Fruit fly (Drosophila melanogaster): Measurements from ENCODE around the gene CG10298.

Gene CG10298

dm6 chr3R:6352893-6353623, 10.3 kb downstream of the CG10298 start:
- TF ChIP-seq psq (optimal IDR thresholded peaks at IDR 0.05) (no peak), insv (optimal IDR thresholded peaks at IDR 0.05) (no peak), h (optimal IDR thresholded peaks at IDR 0.05) (no peak), Sin3A (optimal IDR thresholded peaks at IDR 0.05) (no peak), ttk (optimal IDR thresholded peaks at IDR 0.05) (no peak)

- TF ChIP-seq Sin3A (optimal IDR thresholded peaks at IDR 0.05) (no peak), psq (optimal IDR thresholded peaks at IDR 0.05) (no peak), h (optimal IDR thresholded peaks at IDR 0.05) (no peak), Myc (optimal IDR thresholded peaks at IDR 0.05) (no peak), insv (optimal IDR thresholded peaks at IDR 0.05) (no peak), ttk (optimal IDR thresholded peaks at IDR 0.05) (no peak)
These were observed 11.0 kb downstream of the CG10298 start for dm6 chr3R:6353624-6354352.

dm6 chr3R:6354408-6354807, 11.6 kb downstream of the CG10298 start:
- no peak for TF ChIP-seq Sin3A (optimal IDR thresholded peaks at IDR 0.05)
- TF ChIP-seq psq (optimal IDR thresholded peaks at IDR 0.05), result no peak
- no peak for TF ChIP-seq Myc (optimal IDR thresholded peaks at IDR 0.05)
- TF ChIP-seq ttk (optimal IDR thresholded peaks at IDR 0.05), result no peak
- TF ChIP-seq insv (optimal IDR thresholded peaks at IDR 0.05), result no peak
- TF ChIP-seq h (optimal IDR thresholded peaks at IDR 0.05), result no peak

DNA sequence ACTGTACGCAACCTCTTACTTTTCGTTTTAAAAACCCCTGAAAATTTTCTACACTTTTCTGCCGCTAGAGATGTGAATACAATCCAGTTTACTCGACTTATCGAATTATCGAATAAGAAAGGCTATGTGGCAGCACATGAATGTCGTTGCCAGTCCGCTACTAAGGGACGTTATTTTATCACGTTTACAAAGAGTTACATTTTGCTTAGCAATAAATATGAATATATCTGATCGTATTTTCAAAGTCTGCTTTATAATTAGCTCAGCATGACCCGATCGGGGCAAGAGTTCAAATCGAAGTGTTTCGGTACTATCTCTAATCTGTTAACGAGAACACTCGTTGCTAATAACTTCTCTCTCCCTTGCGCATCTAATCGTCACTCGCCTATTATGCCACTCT, 25.3 kb downstream of the CG10298 start, which contains the start of gene CG42724:
Gene CG42724, minus strand, starts transcription at position 189 of the 400 bp plus-strand sequence.
- TF ChIP-seq psq (optimal IDR thresholded peaks at IDR 0.05) (peak; percentile 18), insv (optimal IDR thresholded peaks at IDR 0.05) (no peak)

dm6 chr3R:6368550-6369238, 25.9 kb downstream of the CG10298 start, which contains the start of gene CG10286:
Gene CG10286, plus strand, starts transcription at chr3R:6368965.
- no peak for TF ChIP-seq h (optimal IDR thresholded peaks at IDR 0.05)
- no peak for TF ChIP-seq Sin3A (optimal IDR thresholded peaks at IDR 0.05)
- TF ChIP-seq psq (optimal IDR thresholded peaks at IDR 0.05), result no peak
- TF ChIP-seq insv (optimal IDR thresholded peaks at IDR 0.05), result no peak

dm6 chr3R:6373512-6374306, 30.9 kb downstream of the CG10298 start:
- TF ChIP-seq psq (optimal IDR thresholded peaks at IDR 0.05) (no peak), insv (optimal IDR thresholded peaks at IDR 0.05) (no peak), ttk (optimal IDR thresholded peaks at IDR 0.05) (no peak), h (optimal IDR thresholded peaks at IDR 0.05) (no peak)

DNA sequence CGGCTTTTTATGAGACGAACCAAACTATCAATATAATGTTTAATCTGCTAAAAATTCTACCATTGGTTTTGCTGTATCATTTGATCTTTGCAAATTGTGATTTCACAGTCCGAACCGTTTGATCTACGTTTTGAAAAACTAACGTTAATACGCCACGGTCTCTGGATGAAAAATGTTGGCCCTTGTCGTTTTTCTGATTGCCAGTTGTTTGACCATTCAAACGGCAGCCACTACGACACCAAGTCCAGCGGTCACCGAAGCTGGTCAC, 31.4 kb downstream of the CG10298 start, which contains the start of gene CG42564:
Gene CG42564, plus strand, starts transcription at position 169 of the 268 bp plus-strand sequence.
- TF ChIP-seq Sin3A (optimal IDR thresholded peaks at IDR 0.05) (no peak), psq (optimal IDR thresholded peaks at IDR 0.05) (no peak), ttk (optimal IDR thresholded peaks at IDR 0.05) (no peak), Myc (optimal IDR thresholded peaks at IDR 0.05) (no peak), h (optimal IDR thresholded peaks at IDR 0.05) (no peak), insv (optimal IDR thresholded peaks at IDR 0.05) (no peak)

dm6 chr3R:6375944-6376343, 33.1 kb downstream of the CG10298 start, which contains the start of gene CRAT:
Gene CRAT, minus strand, starts transcription at chr3R:6376044.
- TF ChIP-seq insv (optimal IDR thresholded peaks at IDR 0.05), result no peak
- no peak for TF ChIP-seq Myc (optimal IDR thresholded peaks at IDR 0.05)

DNA sequence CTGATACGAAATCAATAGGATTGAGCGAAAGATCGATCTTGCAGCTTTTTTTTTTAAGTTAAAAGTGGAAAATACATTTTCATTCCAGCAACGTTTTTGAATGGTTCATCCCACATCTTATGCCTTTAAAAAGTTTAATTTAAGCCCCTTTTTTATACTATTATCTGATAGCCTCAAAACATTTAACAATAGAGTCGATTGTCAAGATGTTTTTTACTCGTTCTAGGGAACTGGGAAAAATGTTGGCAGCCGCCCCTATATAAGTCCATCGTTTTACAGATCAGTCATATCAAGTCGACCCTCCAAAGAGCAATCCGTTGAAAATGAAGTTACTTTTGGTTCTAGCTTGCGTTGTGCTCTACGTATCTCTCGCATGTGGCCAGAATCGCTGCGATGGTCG, 34.7 kb downstream of the CG10298 start, which contains the start of gene CG42537:
Gene CG42537, plus strand, starts transcription at position 301 of the 400 bp plus-strand sequence.
- TF ChIP-seq Myc (optimal IDR thresholded peaks at IDR 0.05) (no peak), ttk (optimal IDR thresholded peaks at IDR 0.05) (no peak), psq (optimal IDR thresholded peaks at IDR 0.05) (no peak), insv (optimal IDR thresholded peaks at IDR 0.05) (no peak)

- TF ChIP-seq ttk (optimal IDR thresholded peaks at IDR 0.05), result no peak
- TF ChIP-seq insv (optimal IDR thresholded peaks at IDR 0.05), result no peak
- TF ChIP-seq Sin3A (optimal IDR thresholded peaks at IDR 0.05), result no peak
- no peak for TF ChIP-seq Myc (optimal IDR thresholded peaks at IDR 0.05)
- TF ChIP-seq h (optimal IDR thresholded peaks at IDR 0.05), result no peak
- no peak for TF ChIP-seq psq (optimal IDR thresholded peaks at IDR 0.05)
These were observed 37.3 kb downstream of the CG10298 start, which contains the start of the genes CG1024 and TfIIFalpha for dm6 chr3R:6380129-6380528. Gene CG1024, minus strand, starts transcription at chr3R:6380328. Gene TfIIFalpha, plus strand, starts transcription at chr3R:6380467.

DNA sequence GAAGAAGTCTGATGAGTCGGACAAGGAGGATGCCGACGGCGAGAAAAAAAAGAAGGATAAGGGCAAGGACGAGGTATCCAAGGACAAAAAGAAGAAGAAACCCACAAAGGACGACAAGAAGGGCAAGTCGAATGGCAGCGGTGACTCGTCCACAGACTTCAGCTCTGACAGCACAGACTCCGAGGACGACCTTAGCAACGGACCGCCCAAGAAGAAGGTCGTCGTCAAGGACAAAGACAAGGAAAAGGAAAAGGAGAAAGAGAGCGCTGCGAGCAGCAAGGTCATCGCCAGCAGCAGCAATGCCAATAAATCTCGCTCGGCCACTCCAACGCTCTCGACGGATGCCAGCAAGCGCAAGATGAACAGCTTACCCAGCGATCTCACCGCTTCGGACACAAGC, 39.0 kb downstream of the CG10298 start:
- TF ChIP-seq psq (optimal IDR thresholded peaks at IDR 0.05) (no peak), Sin3A (optimal IDR thresholded peaks at IDR 0.05) (no peak), Myc (optimal IDR thresholded peaks at IDR 0.05) (no peak), h (optimal IDR thresholded peaks at IDR 0.05) (no peak), insv (optimal IDR thresholded peaks at IDR 0.05) (no peak), ttk (optimal IDR thresholded peaks at IDR 0.05) (no peak)
